Worm (Caenorhabditis elegans) whole organism, L1 larva: ENCODE data around the gene ZK418.13.

Experiments
- C04F5.9 ChIP-seq: sonication (generic microtip); optimal IDR thresholded peaks from 2 replicates; lab custom pipeline; 2016; ENCODE audit warnings: missing genetic modification characterization, missing compliant biosample characterization
- C16A3.4 ChIP-seq: fragments of 150-350 bp; optimal IDR thresholded peaks from 2 replicates; lab custom pipeline; 2014; ENCODE audit warnings: missing biosample characterization, missing genetic modification characterization
- F16B12.6 ChIP-seq: fragments of 150-350 bp; optimal IDR thresholded peaks from 2 replicates; lab custom pipeline; 2014; ENCODE audit warnings: missing biosample characterization, missing genetic modification characterization
- ceh-63 ChIP-seq: fragments of 200-800 bp; sonication (Bioruptor generic); optimal IDR thresholded peaks from 2 replicates; lab custom pipeline; 2018; ENCODE audit warnings: mild to moderate bottlenecking, missing genetic modification characterization, missing compliant biosample characterization
- ceh-82 ChIP-seq, 3 experiments: fragments of 150-350 bp in 1 of 3; sonication (generic microtip) in 2 of 3; optimal IDR thresholded peaks; 2 replicates each; lab custom pipeline; 2014 to 2017; ENCODE audit warnings: missing biosample characterization in 3 of 3, missing genetic modification characterization in 3 of 3
- ceh-90 ChIP-seq: sonication (generic microtip); optimal IDR thresholded peaks from 2 replicates; lab custom pipeline; 2016; ENCODE audit warnings: missing genetic modification characterization, missing compliant biosample characterization
- ces-1 ChIP-seq: fragments of 150-350 bp; optimal IDR thresholded peaks from 2 replicates; lab custom pipeline; 2014; ENCODE audit warnings: missing biosample characterization, missing genetic modification reagents, missing genetic modification characterization
- dpl-1 ChIP-seq, 3 experiments: fragments of 150-350 bp in 2 of 3; sonication (generic microtip) in 1 of 3; optimal IDR thresholded peaks; 2 replicates each; lab custom pipeline; 2014 to 2017; ENCODE audit warnings: missing biosample characterization in 3 of 3, missing genetic modification characterization in 3 of 3, missing genetic modification reagents in 3 of 3
- efl-1 ChIP-seq, 4 experiments: fragments of 150-350 bp; optimal IDR thresholded peaks in 3 of 4; peaks in 1 of 4; 1 replicate in 1 of 4; 2 replicates in 3 of 4; lab custom pipeline; 2014; ENCODE audit warnings: missing biosample characterization in 2 of 4, missing genetic modification characterization in 2 of 4, missing genetic modification reagents in 2 of 4
- egl-27 ChIP-seq, 2 experiments: fragments of 150-350 bp in 1 of 2; sonication (generic microtip); optimal IDR thresholded peaks; 3 replicates each; lab custom pipeline; 2017 to 2018; ENCODE audit warnings: missing biosample characterization in 2 of 2, missing genetic modification characterization in 2 of 2, missing genetic modification reagents in 2 of 2
- elt-2 ChIP-seq: sonication (generic microtip); optimal IDR thresholded peaks from 2 replicates; lab custom pipeline; 2016; ENCODE audit warnings: missing genetic modification characterization, mild to moderate bottlenecking, inconsistent platforms, missing compliant biosample characterization, missing genetic modification reagents
- elt-3 ChIP-seq, 6 experiments: fragments of 150-350 bp in 1 of 6; sonication (generic microtip); optimal IDR thresholded peaks; 2 replicates each; lab custom pipeline; 2017 to 2018; ENCODE audit warnings: missing biosample characterization in 6 of 6, missing genetic modification characterization in 6 of 6, inconsistent platforms in 1 of 6
- fos-1 ChIP-seq: fragments of 150-350 bp; optimal IDR thresholded peaks from 2 replicates; lab custom pipeline; 2014; ENCODE audit warnings: missing biosample characterization, missing genetic modification characterization
- grh-1 ChIP-seq: fragments of 200-800 bp; sonication (Bioruptor generic); IDR thresholded peaks from 2 replicates; pipeline ENCODE4 v1.3.6; 2022; ENCODE audit warnings: missing genetic modification reagents, missing genetic modification characterization, missing compliant biosample characterization
- hlh-17 ChIP-seq: fragments of 200-800 bp; sonication (Bioruptor generic); optimal IDR thresholded peaks from 2 replicates; lab custom pipeline; 2018; ENCODE audit warnings: missing genetic modification characterization, mild to moderate bottlenecking, missing compliant biosample characterization, moderate library complexity, borderline replicate concordance
- hpl-2 ChIP-seq: fragments of 150-350 bp; optimal IDR thresholded peaks from 2 replicates; lab custom pipeline; 2014; ENCODE audit warnings: missing biosample characterization, missing genetic modification reagents, missing genetic modification characterization
- isw-1 ChIP-seq: fragments of 200-800 bp; sonication (Bioruptor generic); IDR thresholded peaks from 2 replicates; pipeline ENCODE4 v1.3.6; 2022; ENCODE audit warnings: missing genetic modification characterization, missing compliant biosample characterization
- jun-1 ChIP-seq: fragments of 150-350 bp; optimal IDR thresholded peaks from 2 replicates; lab custom pipeline; 2014; ENCODE audit warnings: missing biosample characterization, missing genetic modification reagents, missing genetic modification characterization
- lin-13 ChIP-seq: fragments of 150-350 bp; optimal IDR thresholded peaks from 2 replicates; lab custom pipeline; 2014; ENCODE audit warnings: missing biosample characterization, missing genetic modification reagents, missing genetic modification characterization
- lin-39 ChIP-seq: fragments of 150-350 bp; optimal IDR thresholded peaks from 2 replicates; lab custom pipeline; 2014; ENCODE audit warnings: missing biosample characterization, missing genetic modification reagents, missing genetic modification characterization
- lsy-2 ChIP-seq, 2 experiments: fragments of 150-350 bp; optimal IDR thresholded peaks; 2 replicates each; lab custom pipeline; 2014; ENCODE audit warnings: missing biosample characterization in 2 of 2, missing genetic modification characterization in 2 of 2
- mef-2 ChIP-seq: fragments of 150-350 bp; optimal IDR thresholded peaks from 2 replicates; lab custom pipeline; 2014; ENCODE audit warnings: missing biosample characterization, missing genetic modification characterization
- mep-1 ChIP-seq: fragments of 150-350 bp; optimal IDR thresholded peaks from 2 replicates; lab custom pipeline; 2014; ENCODE audit warnings: missing biosample characterization, missing genetic modification characterization
- nhr-11 ChIP-seq: fragments of 150-350 bp; optimal IDR thresholded peaks from 2 replicates; lab custom pipeline; 2014; ENCODE audit warnings: missing biosample characterization, missing genetic modification characterization
- nhr-12 ChIP-seq: sonication (generic microtip); optimal IDR thresholded peaks from 2 replicates; lab custom pipeline; 2017; ENCODE audit warnings: missing biosample characterization, missing genetic modification characterization
- nhr-19 ChIP-seq: fragments of 200-800 bp; sonication (Bioruptor generic); conservative IDR thresholded peaks from 2 replicates; pipeline ENCODE4 v1.3.6; 2022; ENCODE audit warnings: missing genetic modification characterization, missing compliant biosample characterization
- nhr-20 ChIP-seq: sonication (generic microtip); optimal IDR thresholded peaks from 2 replicates; lab custom pipeline; 2016; ENCODE audit warnings: mild to moderate bottlenecking, missing genetic modification characterization, missing compliant biosample characterization
- nhr-28 ChIP-seq: fragments of 150-350 bp; optimal IDR thresholded peaks from 2 replicates; lab custom pipeline; 2014; ENCODE audit warnings: missing biosample characterization, missing genetic modification characterization
- nhr-76 ChIP-seq: sonication (generic microtip); optimal IDR thresholded peaks from 2 replicates; lab custom pipeline; 2017; ENCODE audit warnings: missing biosample characterization, missing genetic modification characterization
- nhr-85 ChIP-seq: sonication (generic microtip); peaks from one replicate; lab custom pipeline; 2016; ENCODE audit warnings: missing genetic modification characterization, inconsistent platforms, missing compliant biosample characterization
- nhr-90 ChIP-seq: sonication (generic microtip); optimal IDR thresholded peaks from 2 replicates; lab custom pipeline; 2016; ENCODE audit warnings: mild to moderate bottlenecking, missing genetic modification characterization, missing compliant biosample characterization; ENCODE audit not compliant: poor library complexity
- pag-3 ChIP-seq: sonication (generic microtip); optimal IDR thresholded peaks from 2 replicates; lab custom pipeline; 2017; ENCODE audit warnings: missing genetic modification characterization, mild to moderate bottlenecking, missing compliant biosample characterization, antibody characterized with exemption, borderline replicate concordance; ENCODE audit not compliant: insufficient read depth
- rnt-1 ChIP-seq: sonication (generic microtip); optimal IDR thresholded peaks from 2 replicates; lab custom pipeline; 2016; ENCODE audit warnings: mild to moderate bottlenecking, missing genetic modification characterization, moderate library complexity, missing compliant biosample characterization
- skn-1 ChIP-seq: fragments of 150-350 bp; optimal IDR thresholded peaks from 2 replicates; lab custom pipeline; 2014; ENCODE audit warnings: missing biosample characterization, missing genetic modification characterization
- snu-23 ChIP-seq: sonication (generic microtip); optimal IDR thresholded peaks from 2 replicates; lab custom pipeline; 2016; ENCODE audit warnings: missing genetic modification characterization, missing compliant biosample characterization
- sox-4 ChIP-seq: sonication (generic microtip); optimal IDR thresholded peaks from 2 replicates; lab custom pipeline; 2016; ENCODE audit warnings: missing genetic modification characterization, missing compliant biosample characterization
- sup-37 ChIP-seq: fragments of 200-800 bp; sonication (Bioruptor generic); optimal IDR thresholded peaks from 2 replicates; lab custom pipeline; 2018; ENCODE audit warnings: mild to moderate bottlenecking, missing genetic modification characterization, missing compliant biosample characterization
- tbx-2 ChIP-seq: sonication (generic microtip); optimal IDR thresholded peaks from 2 replicates; lab custom pipeline; 2016; ENCODE audit warnings: missing genetic modification characterization, missing compliant biosample characterization
- tlp-1 ChIP-seq: fragments of 150-350 bp; optimal IDR thresholded peaks from 2 replicates; lab custom pipeline; 2014; ENCODE audit warnings: missing biosample characterization, missing genetic modification characterization
- unc-30 ChIP-seq: sonication (generic microtip); optimal IDR thresholded peaks from 2 replicates; lab custom pipeline; 2017; ENCODE audit warnings: missing biosample characterization, missing genetic modification characterization
- unc-62 ChIP-seq: fragments of 150-350 bp; optimal IDR thresholded peaks from 2 replicates; lab custom pipeline; 2014; ENCODE audit warnings: missing biosample characterization, missing genetic modification reagents, missing genetic modification characterization
- unc-86 ChIP-seq: sonication (generic microtip); optimal IDR thresholded peaks from 2 replicates; lab custom pipeline; 2016; ENCODE audit warnings: missing genetic modification characterization, missing compliant biosample characterization
- zip-4 ChIP-seq: fragments of 200-800 bp; sonication (Bioruptor generic); optimal IDR thresholded peaks from 2 replicates; lab custom pipeline; 2018; ENCODE audit warnings: mild to moderate bottlenecking, missing genetic modification characterization, moderate library complexity, missing compliant biosample characterization
- ztf-11 ChIP-seq, 2 experiments: sonication (generic microtip); optimal IDR thresholded peaks; 2 replicates each; lab custom pipeline; 2016 to 2017; ENCODE audit warnings: missing genetic modification characterization in 2 of 2, missing biosample characterization in 1 of 2, missing compliant biosample characterization in 1 of 2

Gene ZK418.13

DNA sequence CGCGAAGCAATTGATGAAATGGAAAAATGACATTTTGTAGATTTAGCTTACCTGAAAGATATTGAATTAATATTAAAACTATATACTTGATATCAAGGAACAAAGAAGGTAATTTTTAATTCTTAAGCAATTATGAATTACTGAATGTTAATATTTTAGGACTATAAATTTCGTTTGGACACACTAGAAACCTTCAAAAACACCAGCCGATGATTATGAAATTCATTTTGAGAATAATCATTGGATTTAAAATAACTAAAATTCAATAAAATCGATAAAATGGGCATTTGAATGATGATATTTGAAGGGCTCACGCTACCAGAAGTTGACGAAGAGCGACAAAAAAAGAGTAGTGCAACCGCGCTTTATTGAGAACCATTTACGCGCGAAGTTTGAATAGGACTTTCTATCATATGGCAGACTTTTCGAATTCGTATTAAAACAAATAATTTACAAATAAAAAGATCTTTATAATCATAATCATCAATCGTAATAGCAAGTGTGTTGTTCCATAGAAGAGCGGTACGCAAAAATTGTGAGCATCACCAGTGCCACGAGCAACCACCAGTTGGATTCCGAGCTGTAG, 2.4 kb downstream of the ZK418.13 start, which contains the start of gene ZK418.5 (continued):
- TF ChIP-seq hlh-17 = no peak
- TF ChIP-seq nhr-12 (tag; lab: Kevin White, UChicago) = no peak
- TF ChIP-seq lsy-2 (tag; optimal IDR thresholded peaks at IDR 0.05; lab: Kevin White, UChicago) = peak; percentile 73 to 82
- TF ChIP-seq fos-1 (tag; lab: Kevin White, UChicago) = peak; percentile 30
- TF ChIP-seq ztf-11 (tag; optimal IDR thresholded peaks at IDR 0.05; lab: Kevin White, UChicago) = no peak
- TF ChIP-seq nhr-11 (tag; lab: Kevin White, UChicago) = no peak
- peak; percentile 66 for TF ChIP-seq F16B12.6
- no peak for TF ChIP-seq unc-62
- no peak for TF ChIP-seq elt-3 (tag; optimal IDR thresholded peaks at IDR 0.05; lab: Kevin White, UChicago)
- TF ChIP-seq dpl-1 (GFP tag; optimal IDR thresholded peaks at IDR 0.05; lab: Kevin White, UChicago) = peak; percentile 92 to 97 (median 96)
- peak; percentile 97 to 99 for TF ChIP-seq efl-1 (optimal IDR thresholded peaks at IDR 0.05; lab: Kevin White, UChicago)
- TF ChIP-seq efl-1 (GFP tag; optimal IDR thresholded peaks at IDR 0.05 in 1 of 2; lab: Kevin White, UChicago) = peak; percentile 97 to 100
- no peak for TF ChIP-seq egl-27 (tag; optimal IDR thresholded peaks at IDR 0.05; lab: Kevin White, UChicago)
- peak; percentile 36 for TF ChIP-seq unc-86 (tag; lab: Kevin White, UChicago)
- no peak for TF ChIP-seq nhr-76

DNA sequence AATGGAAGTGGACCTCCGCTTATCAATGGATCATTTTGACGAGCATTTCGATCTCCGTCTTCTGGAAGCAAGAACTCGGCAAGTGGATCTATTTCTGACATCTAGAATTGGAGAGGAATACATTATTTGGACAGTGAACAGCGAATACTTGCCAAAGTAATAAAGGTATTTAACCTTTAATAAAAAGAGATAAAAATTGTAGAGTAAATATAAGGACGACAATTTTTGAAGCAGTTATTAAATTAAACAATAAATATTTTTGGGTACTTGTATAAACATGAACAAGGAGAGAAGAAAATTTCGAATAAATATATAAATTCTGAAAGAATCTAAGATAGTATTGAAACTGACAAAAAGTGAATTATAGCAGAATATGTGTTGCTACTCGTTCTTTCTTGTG, 3.8 kb downstream of the ZK418.13 start, which contains the start of gene lin-37:
TSS of gene lin-37 (minus strand) at position 101 of the 400 bp plus-strand sequence.
- TF ChIP-seq egl-27 (tag; optimal IDR thresholded peaks at IDR 0.05; lab: Kevin White, UChicago) (no peak), snu-23 (no peak), elt-3 (tag; optimal IDR thresholded peaks at IDR 0.05; lab: Kevin White, UChicago) (no peak), zip-4 (GFP tag; lab: Kevin White, UChicago) (no peak), jun-1 (tag; lab: Kevin White, UChicago) (no peak), tlp-1 (tag; lab: Kevin White, UChicago) (no peak), nhr-85 (tag; lab: Kevin White, UChicago) (no peak), mep-1 (tag; lab: Kevin White, UChicago) (no peak), pag-3 (tag; lab: Kevin White, UChicago) (no peak), nhr-20 (tag; lab: Kevin White, UChicago) (no peak), unc-30 (tag; lab: Kevin White, UChicago) (no peak)
- TF ChIP-seq, all 84 proteins: peak for 0

DNA sequence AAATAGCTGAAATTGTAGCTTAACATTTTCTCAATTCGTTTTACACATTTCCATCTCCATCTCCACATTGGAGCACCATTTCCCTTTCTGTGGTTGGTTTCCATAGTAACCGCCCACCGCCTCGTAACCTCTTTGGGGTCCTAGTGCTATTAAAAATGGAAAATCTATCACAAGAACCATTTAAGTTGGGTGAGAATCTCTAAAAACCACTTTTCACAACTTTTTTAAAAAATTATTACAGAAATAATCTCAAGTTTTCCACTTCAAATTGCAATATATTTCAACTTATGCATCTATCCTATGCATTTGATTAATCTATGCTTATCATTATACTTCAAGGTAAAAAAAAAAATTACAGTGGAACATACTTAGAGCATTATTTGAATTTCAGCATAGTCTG, 6.3 kb downstream of the ZK418.13 start, which contains the start of gene tmem-17:
TSS of gene tmem-17 (plus strand) at position 301 of the 400 bp plus-strand sequence.
- TF ChIP-seq ceh-82 (tag; optimal IDR thresholded peaks at IDR 0.05; lab: Kevin White, UChicago) (no peak), ces-1 (GFP tag; lab: Kevin White, UChicago) (no peak), nhr-76 (no peak), C16A3.4 (tag; lab: Kevin White, UChicago) (no peak), sox-4 (no peak), unc-62 (no peak), mef-2 (no peak), pag-3 (tag; lab: Kevin White, UChicago) (no peak), C04F5.9 (tag; lab: Kevin White, UChicago) (no peak), elt-2 (tag; lab: Kevin White, UChicago) (no peak), nhr-90 (tag; lab: Kevin White, UChicago) (no peak), tbx-2 (no peak), dpl-1 (GFP tag; optimal IDR thresholded peaks at IDR 0.05; lab: Kevin White, UChicago) (no peak), lin-39 (tag; lab: Kevin White, UChicago) (no peak)
- TF ChIP-seq, all 84 proteins: peak for 0

DNA sequence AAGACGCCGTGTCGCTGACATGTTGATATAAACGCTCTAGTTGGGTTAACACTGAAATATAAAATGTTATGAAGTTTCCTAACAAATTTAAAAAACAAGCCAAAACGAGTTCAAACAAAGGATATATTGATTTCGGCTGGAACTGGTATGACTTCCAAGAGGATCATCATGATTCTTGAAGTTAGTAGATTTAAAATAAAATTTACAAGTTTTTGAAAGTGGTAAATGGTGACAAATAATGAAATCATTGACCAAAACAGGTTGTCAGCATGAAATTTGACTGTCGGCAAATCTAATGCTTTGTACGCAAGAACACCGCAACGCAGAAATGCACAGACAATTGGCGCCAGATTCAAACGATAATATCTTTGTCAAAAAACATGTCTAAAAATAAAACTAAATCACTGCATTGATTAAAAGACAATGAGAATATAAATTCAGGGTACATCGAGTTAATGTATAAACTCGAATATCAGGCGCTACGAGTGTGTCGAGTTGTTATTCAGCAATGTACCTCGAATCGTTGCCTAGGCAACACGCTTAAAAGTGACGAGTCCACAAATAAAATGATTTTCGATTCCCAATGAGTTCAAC, 7.7 kb downstream of the ZK418.13 start, which contains the start of the genes ubc-18 and R01H2.8:
TSS of gene ubc-18 (minus strand) at position 51 of the 594 bp plus-strand sequence.
TSS of gene R01H2.8 (plus strand) at position 544 of the 594 bp plus-strand sequence.
- TF ChIP-seq dpl-1 (GFP tag; optimal IDR thresholded peaks at IDR 0.05; lab: Kevin White, UChicago) = peak; percentile 89 to 95 (median 94)
- no peak for TF ChIP-seq ceh-63 (GFP tag; lab: Kevin White, UChicago)
- peak; percentile 47 for TF ChIP-seq rnt-1 (tag; lab: Kevin White, UChicago)
- no peak for TF ChIP-seq grh-1 (GFP tag; lab: Robert Waterston, UW)
- TF ChIP-seq ceh-82 (tag; optimal IDR thresholded peaks at IDR 0.05; lab: Kevin White, UChicago) = peak in 1 of 3 experiments; percentile 51
- no peak for TF ChIP-seq nhr-28 (tag; lab: Kevin White, UChicago)
- no peak for TF ChIP-seq nhr-90 (tag; lab: Kevin White, UChicago)
- peak; percentile 75 for TF ChIP-seq skn-1 (tag; lab: Kevin White, UChicago)
- no peak for TF ChIP-seq sup-37 (GFP tag; lab: Kevin White, UChicago)
- TF ChIP-seq tbx-2 = no peak
- no peak for TF ChIP-seq lin-13 (GFP tag; lab: Kevin White, UChicago)
- TF ChIP-seq isw-1 (GFP tag; lab: Robert Waterston, UW) = no peak
- no peak for TF ChIP-seq ceh-90
- TF ChIP-seq nhr-76 = no peak
- TF ChIP-seq nhr-20 (tag; lab: Kevin White, UChicago) = peak; percentile 41
- no peak for TF ChIP-seq hpl-2
- peak; percentile 27; the same call in 1 of the 2 replicates for TF ChIP-seq nhr-19
- TF ChIP-seq ces-1 (GFP tag; lab: Kevin White, UChicago) = no peak
